Fruit fly (Drosophila melanogaster) S2 (cell line): ENCODE results near the gene CG34165.

Experiments
- CG8478 ChIP-seq: fragments of >200 bp; optimal IDR thresholded peaks from 2 replicates; lab custom pipeline; 2018
- CTCF ChIP-seq, 2 experiments: fragments of >200 bp; optimal IDR thresholded peaks; 2 replicates each; lab custom pipeline; 2018

Gene CG34165

DNA sequence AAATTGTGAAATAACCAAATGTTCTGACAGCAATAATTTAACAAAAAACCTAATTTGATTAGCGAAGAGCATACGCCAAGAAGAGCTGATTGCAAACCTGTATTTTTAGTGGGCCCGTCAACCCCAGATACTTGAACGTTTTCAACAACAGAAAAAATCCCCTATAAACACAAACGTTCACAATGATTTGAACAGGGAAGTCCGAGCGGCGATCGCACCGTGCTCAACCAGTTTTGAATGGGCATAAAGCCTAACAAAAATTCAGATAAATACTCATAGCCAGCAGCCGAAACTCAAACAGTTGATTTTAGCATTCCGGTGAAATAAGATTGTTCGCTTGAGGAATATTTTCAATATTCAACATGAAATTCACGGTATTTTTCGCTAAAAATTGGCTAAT lies at the start of gene CG34165:
TSS of gene CG34165 (plus strand) at position 284 of the 400 bp plus-strand sequence.
- TF ChIP-seq CTCF (optimal IDR thresholded peaks at IDR 0.05; lab: Kevin White, UChicago) = no peak
- no peak for TF ChIP-seq CG8478 (lab: Kevin White, UChicago)

DNA sequence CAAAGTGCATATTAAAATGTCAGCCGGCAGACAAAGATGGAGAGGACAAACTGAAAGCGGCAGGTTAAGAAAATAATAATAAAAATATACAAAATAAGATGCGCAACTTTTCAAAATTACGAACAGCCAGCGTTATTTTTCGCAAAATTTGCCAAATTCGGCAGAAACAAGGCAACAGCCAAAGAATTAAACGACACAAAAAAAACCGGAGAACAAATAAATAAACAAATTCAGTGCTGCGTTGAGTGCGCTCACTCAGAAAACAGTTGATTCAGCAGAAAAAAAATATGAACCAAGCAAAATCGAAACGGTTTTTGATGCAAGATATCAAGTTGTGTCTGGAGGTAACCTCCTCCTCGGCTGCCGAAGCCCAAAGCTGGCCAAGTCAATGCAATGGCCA lies 49.2 kb upstream of the CG34165 start:
- TF ChIP-seq CG8478 (lab: Kevin White, UChicago) (no peak), CTCF (optimal IDR thresholded peaks at IDR 0.05; lab: Kevin White, UChicago) (no peak)

DNA sequence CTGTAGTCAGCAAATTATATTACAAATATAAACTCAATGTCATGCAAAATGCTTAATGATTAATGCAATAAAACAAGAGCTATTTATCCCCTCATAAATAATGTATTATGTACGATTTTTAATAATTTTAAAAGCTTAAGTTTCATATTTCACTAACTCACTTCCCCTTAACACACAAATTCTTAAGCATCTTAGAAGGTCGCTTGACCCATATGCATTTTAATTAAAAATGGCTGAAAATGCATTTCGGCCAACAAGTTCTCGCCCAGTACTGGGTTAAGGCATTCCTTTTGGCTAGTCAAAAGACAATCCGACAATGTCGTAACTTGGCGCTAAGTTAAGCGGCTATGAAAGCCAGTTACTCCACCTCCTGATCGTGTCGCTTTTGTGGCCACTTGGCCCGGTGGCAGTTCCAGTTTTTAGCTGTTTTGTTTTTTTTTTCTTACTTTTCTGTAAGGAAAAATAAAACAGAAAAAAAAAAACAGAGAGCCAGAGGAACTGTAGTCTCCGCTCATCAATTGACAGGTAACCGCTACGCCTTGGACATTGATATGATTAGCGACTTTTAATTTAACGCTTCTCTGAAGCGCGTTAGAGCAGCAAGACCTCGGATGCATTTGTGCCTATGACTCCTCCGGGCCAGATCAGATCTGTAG lies 48.5 kb upstream of the CG34165 start:
- TF ChIP-seq CG8478 (lab: Kevin White, UChicago) = no peak
- no peak for TF ChIP-seq CTCF (optimal IDR thresholded peaks at IDR 0.05; lab: Kevin White, UChicago)

DNA sequence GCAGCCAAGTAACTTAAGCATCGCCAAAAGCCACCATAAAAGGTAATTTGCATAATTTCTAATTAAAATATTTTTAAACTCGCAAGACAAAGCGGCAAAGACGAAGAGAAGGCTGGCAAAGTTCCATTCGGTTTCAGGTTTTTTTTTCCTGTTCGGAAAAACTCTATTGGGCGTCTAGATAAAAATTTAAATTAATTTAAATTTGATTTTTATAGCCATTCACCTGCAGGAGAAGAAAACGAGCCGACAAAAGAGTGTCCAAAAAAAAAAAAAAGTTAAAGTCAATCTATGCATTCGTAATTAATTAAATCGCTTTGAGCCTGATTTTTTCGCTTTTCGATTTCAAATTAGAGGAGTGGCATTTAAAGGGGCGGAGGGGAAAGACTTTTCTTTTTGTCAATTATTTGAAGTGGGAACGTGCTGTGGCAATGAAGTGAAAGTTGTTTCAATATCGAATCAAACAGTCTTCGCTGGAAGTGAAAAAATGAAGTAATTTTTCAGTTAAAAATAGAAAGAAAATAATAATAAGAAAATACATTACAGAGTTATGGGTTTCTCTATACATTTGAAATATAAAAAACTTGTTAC lies 45.2 kb upstream of the CG34165 start:
- TF ChIP-seq CTCF (optimal IDR thresholded peaks at IDR 0.05; lab: Kevin White, UChicago) (no peak), CG8478 (lab: Kevin White, UChicago) (no peak)

DNA sequence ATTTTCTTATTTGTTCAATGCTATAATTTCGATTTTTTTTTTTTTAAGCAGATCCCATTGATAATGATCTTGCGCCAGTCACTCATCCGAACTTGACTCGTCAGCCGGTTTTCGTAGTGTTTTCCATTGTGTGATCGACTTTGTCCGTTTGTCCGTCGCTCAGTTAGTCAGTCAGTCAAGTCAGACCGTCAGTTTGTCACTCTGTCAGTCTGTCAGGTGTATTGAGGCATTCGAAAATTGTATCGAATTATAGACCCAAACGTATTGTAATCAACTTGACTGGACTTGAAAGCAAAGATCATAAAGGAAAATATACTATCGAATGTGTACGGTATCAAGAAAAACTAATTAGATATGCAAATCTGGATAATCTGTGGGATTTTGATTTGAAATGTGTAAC lies 44.6 kb upstream of the CG34165 start:
- no peak for TF ChIP-seq CG8478 (lab: Kevin White, UChicago)
- TF ChIP-seq CTCF (optimal IDR thresholded peaks at IDR 0.05; lab: Kevin White, UChicago) = no peak

DNA sequence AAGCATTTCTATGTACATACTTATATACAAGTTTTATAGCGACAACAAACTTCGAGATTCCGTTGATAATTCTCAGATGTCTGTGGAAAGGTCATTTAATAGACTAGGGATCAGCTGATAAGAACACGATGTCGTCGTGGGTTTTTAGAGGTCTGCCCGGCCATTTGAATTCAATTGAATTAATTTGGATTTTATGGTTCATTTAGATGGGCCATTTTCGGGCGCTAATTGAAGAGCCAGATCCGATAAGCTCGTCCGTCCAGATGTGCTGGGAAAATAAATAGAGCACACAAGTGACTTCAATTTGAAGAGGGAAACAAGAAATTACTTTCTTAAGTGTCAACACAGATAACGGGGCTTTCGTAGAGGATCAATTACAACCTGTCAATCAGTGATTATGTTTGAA lies 39.9 kb upstream of the CG34165 start:
- TF ChIP-seq CTCF (optimal IDR thresholded peaks at IDR 0.05; lab: Kevin White, UChicago) (no peak), CG8478 (lab: Kevin White, UChicago) (no peak)

DNA sequence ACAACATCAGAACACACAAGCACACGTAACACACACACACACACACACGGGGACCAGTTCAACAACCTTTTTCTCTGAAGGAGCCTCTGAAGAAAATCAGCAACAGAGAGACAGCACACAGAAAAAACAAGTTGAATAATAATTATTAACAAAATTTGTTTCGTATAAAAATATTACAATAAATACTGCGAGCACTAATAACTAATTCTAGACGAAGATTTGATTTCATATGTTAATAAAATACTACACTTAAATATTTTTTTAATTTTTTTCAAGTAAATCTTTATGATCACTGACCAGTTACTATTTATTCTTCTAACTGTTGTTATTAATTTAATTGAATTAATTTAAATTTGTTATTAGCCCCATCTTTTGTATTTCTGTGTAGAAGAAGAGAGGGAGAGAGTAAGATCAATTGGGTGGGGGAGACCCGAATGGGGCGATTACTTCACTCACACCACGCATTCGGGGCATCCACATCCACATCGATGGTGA lies 38.9 kb upstream of the CG34165 start:
- no peak for TF ChIP-seq CTCF (optimal IDR thresholded peaks at IDR 0.05; lab: Kevin White, UChicago)
- no peak for TF ChIP-seq CG8478 (lab: Kevin White, UChicago)

DNA sequence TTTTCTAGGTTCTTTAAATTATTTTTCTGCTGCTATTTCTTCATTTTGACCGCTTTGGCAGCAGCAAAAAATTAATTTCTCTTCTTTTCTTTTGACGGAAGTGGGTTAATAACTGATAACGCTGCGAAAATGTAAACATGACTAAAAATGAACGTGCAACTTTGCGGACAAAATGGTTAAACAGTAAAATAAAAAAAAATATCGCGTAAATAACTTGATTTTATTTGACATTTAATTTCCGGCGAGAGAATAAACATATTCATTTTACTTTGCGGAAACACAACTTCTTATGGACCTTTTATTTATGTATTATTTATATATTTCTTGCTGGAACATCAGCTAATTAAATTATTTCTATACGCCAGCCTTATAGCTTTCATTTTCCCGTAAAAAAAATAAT lies 36.9 kb upstream of the CG34165 start:
- no peak for TF ChIP-seq CTCF (optimal IDR thresholded peaks at IDR 0.05; lab: Kevin White, UChicago)
- no peak for TF ChIP-seq CG8478 (lab: Kevin White, UChicago)

DNA sequence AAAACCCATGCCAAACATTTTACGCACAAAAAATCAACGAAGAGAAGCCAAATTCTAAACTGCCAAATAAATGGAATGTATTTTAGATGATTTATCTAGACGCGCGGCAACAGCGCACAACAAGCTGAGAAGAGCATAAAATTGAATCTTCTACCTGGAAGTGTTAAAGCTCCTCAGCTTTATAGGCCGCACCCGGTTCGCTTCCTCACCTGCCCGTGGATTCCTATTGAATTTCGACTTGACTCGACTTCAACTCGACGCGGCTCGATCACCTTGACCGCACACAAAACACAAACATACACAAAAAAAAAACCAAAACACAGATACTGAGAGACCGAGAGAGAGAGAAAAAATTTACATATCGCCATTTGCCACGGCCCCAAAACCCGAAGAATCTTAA lies 33.9 kb upstream of the CG34165 start:
- TF ChIP-seq CTCF (optimal IDR thresholded peaks at IDR 0.05; lab: Kevin White, UChicago) (no peak), CG8478 (lab: Kevin White, UChicago) (no peak)

DNA sequence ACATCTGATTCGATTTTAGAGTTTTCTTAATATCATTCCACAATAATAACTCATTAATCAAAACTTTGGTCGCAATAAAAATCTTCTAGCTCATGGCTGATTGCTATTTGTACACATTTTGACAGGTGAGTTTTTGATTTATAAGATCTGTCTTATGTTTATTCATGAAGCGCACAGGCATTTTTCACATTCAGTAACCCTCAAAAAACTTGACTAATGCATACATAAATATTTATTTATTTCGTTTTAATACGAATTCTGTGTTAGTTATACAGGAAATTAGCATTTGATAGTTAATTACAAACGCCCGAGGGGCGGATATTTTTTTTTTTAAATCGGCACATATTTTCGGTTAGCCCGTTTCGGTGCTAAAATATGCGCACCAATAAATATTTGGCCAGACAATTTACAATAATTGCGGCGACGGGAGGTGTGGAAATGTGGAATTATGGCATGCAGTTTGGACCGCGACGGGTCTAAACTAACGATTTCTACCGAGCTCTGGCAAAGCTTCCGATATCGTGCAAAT lies 33.1 kb upstream of the CG34165 start:
- TF ChIP-seq CTCF (optimal IDR thresholded peaks at IDR 0.05; lab: Kevin White, UChicago) (no peak), CG8478 (lab: Kevin White, UChicago) (no peak)

DNA sequence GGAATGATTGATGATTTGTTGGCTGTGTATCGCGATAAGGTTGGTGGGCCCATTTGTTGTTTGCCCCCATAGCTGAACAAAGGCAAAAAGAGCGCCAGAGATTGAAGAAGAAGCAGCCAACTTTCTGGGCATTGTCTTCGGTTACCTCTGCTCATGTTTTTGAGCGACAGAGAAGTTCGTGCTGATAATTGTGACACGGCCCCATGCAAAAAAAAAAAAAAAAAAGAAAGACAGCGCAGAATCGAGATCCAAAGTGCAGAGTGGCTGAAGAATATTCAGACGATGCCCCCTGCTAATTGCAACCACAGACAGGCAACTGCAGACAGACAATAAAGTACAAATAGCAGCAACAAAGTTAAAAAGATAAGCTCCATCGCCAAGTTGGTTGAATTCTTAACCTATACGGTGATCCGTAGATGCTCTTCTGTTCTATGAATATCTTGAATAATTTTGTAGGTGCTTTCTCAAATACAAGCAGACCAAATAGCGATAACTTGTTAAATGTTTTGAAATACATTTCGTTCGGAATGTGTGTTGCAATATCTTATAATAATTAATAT lies 31.1 kb upstream of the CG34165 start:
- TF ChIP-seq CTCF (optimal IDR thresholded peaks at IDR 0.05; lab: Kevin White, UChicago) (no peak), CG8478 (lab: Kevin White, UChicago) (no peak)

DNA sequence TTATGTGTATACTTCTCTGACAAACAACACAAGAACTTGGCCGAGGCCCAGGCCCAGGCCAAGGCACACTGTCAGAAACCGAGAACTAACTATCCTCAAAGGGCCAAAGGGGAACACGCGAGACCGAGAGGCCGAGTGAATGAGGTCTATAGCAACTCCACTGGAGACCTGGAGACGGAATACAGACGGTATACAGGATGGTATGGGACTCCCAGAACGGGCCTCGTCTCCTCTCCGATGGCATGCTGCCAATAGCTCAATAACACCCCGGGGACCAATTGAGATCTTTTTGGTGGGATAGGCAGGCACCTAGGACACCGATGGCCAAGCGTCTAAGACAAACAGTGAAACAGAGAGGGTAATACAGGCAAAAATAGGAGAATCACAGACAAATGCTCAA lies 30.0 kb upstream of the CG34165 start:
- no peak for TF ChIP-seq CG8478 (lab: Kevin White, UChicago)
- TF ChIP-seq CTCF (optimal IDR thresholded peaks at IDR 0.05; lab: Kevin White, UChicago) = no peak

DNA sequence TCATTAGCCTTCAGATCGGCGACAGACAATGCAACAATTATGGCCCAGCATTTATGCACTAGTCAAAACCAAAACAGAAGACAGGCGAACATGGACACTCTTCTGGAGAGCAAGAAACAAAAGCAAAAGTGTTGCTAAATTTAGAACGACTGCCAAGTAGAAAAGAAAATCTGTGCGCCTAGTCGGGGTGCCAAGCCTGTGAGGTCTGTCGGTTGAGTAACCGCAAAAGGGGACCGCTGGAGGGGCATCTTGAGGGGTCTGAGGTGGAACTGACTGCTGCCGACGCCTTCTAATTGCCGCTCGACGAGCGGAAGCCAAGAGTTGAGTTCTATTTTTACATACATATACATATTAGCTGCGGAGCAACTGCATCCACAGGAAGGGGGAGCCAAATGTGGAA lies 28.6 kb upstream of the CG34165 start:
- TF ChIP-seq CTCF (optimal IDR thresholded peaks at IDR 0.05; lab: Kevin White, UChicago) (no peak), CG8478 (lab: Kevin White, UChicago) (no peak)

DNA sequence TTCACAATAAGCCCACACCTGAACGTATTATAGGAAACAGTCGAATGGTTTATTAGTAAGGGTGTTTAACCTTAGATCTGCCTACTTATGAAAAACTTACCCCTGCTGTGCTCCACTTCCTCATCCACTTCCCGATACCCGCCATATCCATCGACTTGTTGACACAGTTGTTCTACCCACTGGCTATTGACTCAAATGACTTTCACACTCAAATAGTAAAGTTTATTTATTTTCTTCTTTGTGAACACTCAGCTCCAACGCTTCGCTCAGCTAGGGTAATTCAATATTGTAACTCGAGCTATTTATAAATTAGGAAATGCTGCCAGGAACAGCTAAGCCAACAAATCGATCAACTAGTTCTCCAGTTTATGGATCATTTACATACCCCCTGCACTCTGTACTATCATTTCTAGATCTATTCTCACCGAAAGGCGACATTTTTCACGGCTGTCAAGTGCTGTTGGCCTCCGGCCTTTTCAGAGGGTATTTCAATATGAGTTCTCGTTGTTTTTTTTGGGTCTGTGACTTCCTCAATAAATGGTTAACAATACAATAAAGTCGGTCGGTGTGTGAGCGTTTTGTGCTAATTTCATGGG lies 27.8 kb upstream of the CG34165 start:
- no peak for TF ChIP-seq CG8478 (lab: Kevin White, UChicago)
- TF ChIP-seq CTCF (optimal IDR thresholded peaks at IDR 0.05; lab: Kevin White, UChicago) = no peak

DNA sequence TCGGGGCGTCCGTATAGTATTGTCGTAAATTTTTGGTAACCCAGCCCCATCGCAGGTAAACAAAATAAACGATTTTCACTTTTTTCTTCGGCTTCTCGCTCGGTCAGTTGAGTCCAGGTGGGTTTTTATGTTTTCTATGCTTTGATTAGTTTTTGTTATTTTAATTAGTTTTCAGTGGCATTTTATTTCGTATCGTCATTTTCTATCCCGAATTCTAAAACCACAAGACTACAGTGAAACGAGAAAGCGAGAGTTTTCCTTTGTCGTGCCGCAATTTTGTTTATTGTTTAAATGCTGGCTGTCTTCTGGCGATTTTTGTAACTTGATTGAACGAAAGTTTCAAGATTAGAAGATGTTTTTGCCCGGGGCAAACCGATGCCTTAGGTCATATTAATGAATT lies 26.2 kb upstream of the CG34165 start:
- TF ChIP-seq CTCF (optimal IDR thresholded peaks at IDR 0.05; lab: Kevin White, UChicago) = no peak
- TF ChIP-seq CG8478 (lab: Kevin White, UChicago) = no peak
